Worm (Caenorhabditis elegans): Measurements from ENCODE around the gene C44B12.3.

C44B12.3 gene

DNA sequence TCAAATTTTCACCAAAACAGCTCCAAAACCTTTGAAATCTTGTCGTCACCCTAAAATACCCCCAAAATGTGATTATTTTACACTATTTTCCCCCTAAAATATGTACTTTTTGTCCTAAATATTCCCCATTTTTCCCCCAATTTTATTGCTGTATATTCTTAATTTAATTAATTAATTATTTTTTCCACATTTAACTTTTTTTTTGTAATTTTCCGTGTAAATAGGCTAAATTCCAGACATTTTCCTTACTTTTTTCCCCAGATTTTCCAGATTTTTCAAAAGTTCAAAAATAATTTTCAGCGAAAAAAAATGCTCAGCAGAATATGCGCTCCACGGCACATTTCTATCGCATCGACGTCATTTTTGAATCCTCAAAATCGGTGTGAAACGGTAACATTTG, 7.4 kb upstream of the C44B12.3 start, which contains the start of gene cox-18:
TSS of gene cox-18 (plus strand) at position 301 of the 400 bp plus-strand sequence.
- TF ChIP-seq nhr-47 (tag; optimal IDR thresholded peaks at IDR 0.05) = no peak

DNA sequence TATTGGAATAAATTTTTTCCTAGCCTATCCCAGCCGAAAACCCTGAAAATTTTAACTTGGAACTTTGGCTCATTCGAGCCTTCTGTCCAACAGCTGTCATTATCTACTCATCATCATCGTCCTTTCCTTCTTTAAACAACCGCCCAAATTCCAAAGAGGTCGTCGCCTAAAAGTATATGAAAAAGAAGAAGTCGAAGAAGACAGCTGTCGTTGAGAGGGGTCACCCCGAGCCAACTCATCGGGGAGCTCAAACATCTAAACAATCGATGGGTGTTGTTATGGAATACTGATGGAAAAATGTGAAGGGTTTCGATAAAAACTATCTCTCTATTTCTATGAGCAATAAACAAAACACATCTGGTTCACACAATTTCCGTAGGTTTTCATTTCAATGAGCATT, 538 bp downstream of the C44B12.3 start:
- TF ChIP-seq lsy-2 (tag; optimal IDR thresholded peaks at IDR 0.05) (peak; percentile 16 to 32), nhr-19 (GFP tag; conservative IDR thresholded peaks at IDR 0.05) (peak; percentile 38), lin-39 (tag; optimal IDR thresholded peaks at IDR 0.05) (no peak), unc-130 (tag; optimal IDR thresholded peaks at IDR 0.05) (peak; percentile 27), rnt-1 (tag; optimal IDR thresholded peaks at IDR 0.05) (peak; percentile 77), ztf-4 (tag; optimal IDR thresholded peaks at IDR 0.05) (no peak), snu-23 (GFP tag; optimal IDR thresholded peaks at IDR 0.05) (peak; percentile 36), nhr-84 (tag; optimal IDR thresholded peaks at IDR 0.05) (no peak), nhr-71 (tag; optimal IDR thresholded peaks at IDR 0.05) (peak; percentile 76), fkh-8 (tag; optimal IDR thresholded peaks at IDR 0.05) (no peak)

DNA sequence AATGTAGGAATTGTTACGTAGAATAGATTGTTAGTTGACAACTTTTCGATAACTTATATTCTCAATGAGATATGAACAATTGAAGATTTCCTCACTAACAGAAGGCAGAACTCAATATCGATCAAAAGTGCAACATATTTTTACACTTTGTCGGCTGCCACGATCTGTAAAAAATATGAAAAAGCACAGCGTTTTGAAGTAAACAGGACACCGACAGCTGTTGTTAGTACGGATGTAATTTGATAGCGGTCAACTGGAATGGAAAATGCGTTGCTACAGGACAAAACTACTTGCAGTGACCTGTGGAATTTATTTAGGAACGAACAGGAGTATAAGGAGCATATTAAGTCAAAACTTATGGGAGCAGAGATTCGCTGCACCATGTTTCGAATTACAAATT, 1.4 kb downstream of the C44B12.3 start:
- TF ChIP-seq pag-3 (tag; optimal IDR thresholded peaks at IDR 0.05; ENCODE audit: borderline replicate concordance, insufficient read depth) (peak; percentile 31), lin-14 (GFP tag; optimal IDR thresholded peaks at IDR 0.05) (peak; percentile 29), nhr-71 (tag; optimal IDR thresholded peaks at IDR 0.05) (peak; percentile 29), rnt-1 (tag; optimal IDR thresholded peaks at IDR 0.05) (peak; percentile 28), unc-130 (tag; optimal IDR thresholded peaks at IDR 0.05) (no peak)

DNA sequence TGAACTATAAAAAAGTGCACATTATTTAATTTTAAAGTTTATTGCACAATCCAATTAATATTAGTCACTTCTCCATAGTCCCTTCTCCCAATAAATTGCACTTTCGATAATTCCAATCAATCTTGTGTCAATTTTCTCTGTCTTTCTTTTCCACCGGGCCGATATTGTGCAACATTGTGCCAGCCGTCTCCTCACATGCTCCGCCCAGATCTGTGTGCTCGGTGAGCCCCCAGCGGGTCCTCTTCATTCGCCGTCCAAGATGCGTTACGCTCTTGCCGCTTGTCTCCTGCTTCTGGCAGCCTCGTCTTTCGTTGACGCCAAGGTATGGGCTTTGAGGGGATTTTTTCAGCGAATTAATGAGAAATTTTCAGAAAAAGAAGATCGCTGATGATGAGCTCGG, 2.6 kb downstream of the C44B12.3 start, which contains the start of gene ost-1:
TSS of gene ost-1 (plus strand) at position 207 of the 400 bp plus-strand sequence.
- no peak for TF ChIP-seq grh-1 (GFP tag; IDR thresholded peaks at IDR 0.05)
- peak; percentile 75 for TF ChIP-seq lin-39 (tag; optimal IDR thresholded peaks at IDR 0.05)
- TF ChIP-seq Y116A8C.19 (tag; optimal IDR thresholded peaks at IDR 0.05; ENCODE audit: borderline replicate concordance) = no peak
- no peak for TF ChIP-seq pax-3 (tag; optimal IDR thresholded peaks at IDR 0.05)
- no peak for TF ChIP-seq mdl-1 (tag; optimal IDR thresholded peaks at IDR 0.05)
- no peak for TF ChIP-seq nhr-11 (tag; optimal IDR thresholded peaks at IDR 0.05)
- TF ChIP-seq ceh-63 (GFP tag; optimal IDR thresholded peaks at IDR 0.05) = no peak
- no peak for TF ChIP-seq nhr-84 (tag; optimal IDR thresholded peaks at IDR 0.05)
- TF ChIP-seq lir-3 (tag; optimal IDR thresholded peaks at IDR 0.05; ENCODE audit: poor library complexity) = no peak
- TF ChIP-seq hlh-4 (tag; optimal IDR thresholded peaks at IDR 0.05) = no peak
- TF ChIP-seq nhr-28 (tag; optimal IDR thresholded peaks at IDR 0.05) = no peak
- no peak for TF ChIP-seq nhr-76 (tag; optimal IDR thresholded peaks at IDR 0.05)
- peak; percentile 7 for TF ChIP-seq mep-1 (tag; optimal IDR thresholded peaks at IDR 0.05)
- TF ChIP-seq nhr-19 (GFP tag; conservative IDR thresholded peaks at IDR 0.05) = no peak
- TF ChIP-seq nhr-12 (tag; optimal IDR thresholded peaks at IDR 0.05) = no peak
- TF ChIP-seq isw-1 (GFP tag; IDR thresholded peaks at IDR 0.05) = no peak
- no peak for TF ChIP-seq sptf-1 (tag; optimal IDR thresholded peaks at IDR 0.05)
- TF ChIP-seq C34B4.2 (tag; optimal IDR thresholded peaks at IDR 0.05) = no peak
- no peak for TF ChIP-seq C16A3.4 (tag; optimal IDR thresholded peaks at IDR 0.05)
- no peak for TF ChIP-seq alr-1 (tag; optimal IDR thresholded peaks at IDR 0.05; ENCODE audit: borderline replicate concordance)
- peak; percentile 11 for TF ChIP-seq dsc-1 (tag; optimal IDR thresholded peaks at IDR 0.05)
- no peak for TF ChIP-seq fkh-4 (tag; optimal IDR thresholded peaks at IDR 0.05; ENCODE audit: borderline replicate concordance)
- TF ChIP-seq tlp-1 (tag; optimal IDR thresholded peaks at IDR 0.05) = no peak
- TF ChIP-seq mef-2 (tag; optimal IDR thresholded peaks at IDR 0.05) = no peak
- TF ChIP-seq snpc-4 (tag; optimal IDR thresholded peaks at IDR 0.05) = no peak
- TF ChIP-seq ztf-4 (tag; optimal IDR thresholded peaks at IDR 0.05) = no peak
- no peak for TF ChIP-seq dpl-1 (GFP tag; optimal IDR thresholded peaks at IDR 0.05)
- no peak for TF ChIP-seq unc-62 (GFP tag; optimal IDR thresholded peaks at IDR 0.05)
- no peak for TF ChIP-seq elt-2 (tag; optimal IDR thresholded peaks at IDR 0.05)
- peak; percentile 48 for TF ChIP-seq rnt-1 (tag; optimal IDR thresholded peaks at IDR 0.05)
- no peak for TF ChIP-seq ceh-8 (GFP tag; optimal IDR thresholded peaks at IDR 0.05)
- no peak for TF ChIP-seq hlh-17 (GFP tag; optimal IDR thresholded peaks at IDR 0.05; ENCODE audit: borderline replicate concordance)
- no peak for TF ChIP-seq sox-4 (tag; optimal IDR thresholded peaks at IDR 0.05)
- TF ChIP-seq F16B12.6 (tag; optimal IDR thresholded peaks at IDR 0.05) = no peak
- no peak for TF ChIP-seq hpl-2 (GFP tag; optimal IDR thresholded peaks at IDR 0.05)
- no peak for TF ChIP-seq mab-9 (GFP tag; IDR thresholded peaks at IDR 0.05)
- TF ChIP-seq irx-1 (tag; optimal IDR thresholded peaks at IDR 0.05) = no peak
- TF ChIP-seq nhr-85 (tag) = no peak
